Worm (Caenorhabditis elegans) whole organism, young adult: Measurements from ENCODE around the gene aat-4.

Experiments used
- F57C9.4 ChIP-seq: sonication (generic microtip); optimal IDR thresholded peaks from 2 replicates; lab custom pipeline; 2017; ENCODE audit warnings: mild to moderate bottlenecking, missing genetic modification characterization, missing compliant biosample characterization
- ceh-58 ChIP-seq: fragments of 200-800 bp; sonication (Bioruptor generic); IDR thresholded peaks from 2 replicates; pipeline ENCODE4 v1.3.6; 2022; ENCODE audit warnings: missing genetic modification characterization, missing compliant biosample characterization
- sdz-38 ChIP-seq: sonication (generic microtip); optimal IDR thresholded peaks from 2 replicates; lab custom pipeline; 2016; ENCODE audit warnings: missing genotype, missing genetic modification characterization, missing compliant biosample characterization

- TF ChIP-seq ceh-58 (no peak), F57C9.4 (tag; lab: Kevin White, UChicago) (no peak), sdz-38 (tag; lab: Kevin White, UChicago) (no peak)
These were observed 12.3 kb downstream of the aat-4 start, which contains the start of gene srv-28 for ce11 chrIV:6263244-6263643.
